Worm (Caenorhabditis elegans) whole organism, midembryonic: ENCODE data around the gene srd-46.

ENCODE experiments used
- T22C8.4 ChIP-seq: fragments of 200-800 bp; sonication (Bioruptor generic); IDR thresholded peaks from 2 replicates; pipeline ENCODE4 v1.3.6; 2022; ENCODE audit warnings: missing genetic modification characterization, missing compliant biosample characterization
- cog-1 ChIP-seq: sonication (generic microtip); optimal IDR thresholded peaks from 2 replicates; lab custom pipeline; 2016; ENCODE audit warnings: missing genetic modification characterization, missing compliant biosample characterization
- flt-1 ChIP-seq: fragments of 200-800 bp; sonication (Bioruptor generic); IDR thresholded peaks from 2 replicates; pipeline ENCODE4 v1.3.6; 2022; ENCODE audit warnings: missing genetic modification characterization, missing compliant biosample characterization
- klf-2 ChIP-seq: fragments of 200-800 bp; sonication (Bioruptor generic); conservative IDR thresholded peaks from 2 replicates; pipeline ENCODE4 v1.3.6; 2022; ENCODE audit warnings: missing genetic modification reagents, missing genetic modification characterization, missing compliant biosample characterization
- med-1 ChIP-seq: sonication (generic microtip); optimal IDR thresholded peaks from 2 replicates; lab custom pipeline; 2017; ENCODE audit warnings: missing genetic modification characterization, mild to moderate bottlenecking, missing compliant biosample characterization, antibody characterized with exemption, missing genetic modification reagents; ENCODE audit not compliant: insufficient read depth
- ref-1 ChIP-seq: fragments of 200-800 bp; sonication (Bioruptor generic); conservative IDR thresholded peaks from 2 replicates; pipeline ENCODE4 v1.3.6; 2022; ENCODE audit warnings: missing genetic modification reagents, missing genetic modification characterization, missing compliant biosample characterization
- tab-1 ChIP-seq: fragments of 200-800 bp; sonication (Bioruptor generic); IDR thresholded peaks from 2 replicates; pipeline ENCODE4 v1.3.6; 2022; ENCODE audit warnings: missing genetic modification characterization, missing compliant biosample characterization
- ztf-23 ChIP-seq: fragments of 200-800 bp; sonication (Bioruptor generic); IDR thresholded peaks from 2 replicates; pipeline ENCODE4 v1.3.6; 2022; ENCODE audit warnings: missing genetic modification reagents, missing genetic modification characterization, missing compliant biosample characterization
- ztf-29 ChIP-seq: fragments of 200-800 bp; sonication (Bioruptor generic); IDR thresholded peaks from 2 replicates; pipeline ENCODE4 v1.3.6; 2022; ENCODE audit warnings: missing genetic modification reagents, missing genetic modification characterization, missing compliant biosample characterization

The srd-46 gene

DNA sequence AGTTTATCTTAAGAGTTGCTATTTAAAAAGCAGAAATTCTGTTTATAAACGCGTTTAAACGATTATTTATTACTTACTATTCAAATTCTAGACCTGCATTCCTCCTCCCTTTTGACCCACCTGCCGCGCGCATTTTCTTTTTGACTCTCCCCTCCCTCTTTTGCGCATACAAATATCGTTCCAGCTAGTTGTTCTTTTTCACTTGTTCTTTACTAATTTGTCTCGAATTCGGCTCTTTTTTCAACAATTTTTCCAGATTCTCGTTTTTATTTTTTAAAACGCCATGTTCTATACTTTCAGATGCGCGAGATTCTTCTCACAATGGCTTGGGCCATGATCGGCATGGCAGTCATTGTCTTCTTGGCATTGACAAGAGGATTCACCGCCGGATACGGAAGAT, 33.5 kb downstream of the srd-46 start, which contains the start of gene F19H6.4:
Gene F19H6.4 (plus strand): TSS at position 301 of the 400 bp plus-strand sequence.
- TF ChIP-seq tab-1 (GFP tag; lab: Robert Waterston, UW) (no peak), klf-2 (GFP tag; lab: Robert Waterston, UW) (no peak), ztf-23 (GFP tag; lab: Robert Waterston, UW) (no peak), ztf-29 (GFP tag; lab: Robert Waterston, UW) (no peak), med-1 (no peak), T22C8.4 (GFP tag; lab: Robert Waterston, UW) (no peak), flt-1 (GFP tag; lab: Robert Waterston, UW) (no peak), ref-1 (GFP tag; lab: Robert Waterston, UW) (no peak), cog-1 (tag; lab: Kevin White, UChicago) (no peak)

DNA sequence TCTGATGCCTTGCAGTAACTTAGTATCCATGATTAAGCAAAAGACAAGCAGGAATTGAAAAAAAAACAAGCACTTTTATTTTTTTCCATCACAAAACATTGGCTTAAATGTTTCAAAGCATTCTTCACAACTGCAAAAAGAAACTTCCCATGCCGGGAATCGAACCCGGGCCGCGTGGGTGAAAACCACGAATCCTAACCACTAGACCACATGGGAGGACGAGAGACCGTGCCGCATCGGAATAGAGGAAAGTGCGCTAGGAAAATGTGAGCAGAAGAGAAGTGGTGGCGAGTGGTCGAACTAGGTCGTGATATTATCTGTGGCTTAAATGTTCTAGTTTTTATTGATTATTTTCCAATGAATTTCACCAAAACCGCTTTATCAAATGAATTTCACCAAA, 35.6 kb downstream of the srd-46 start:
- TF ChIP-seq ztf-29 (GFP tag; lab: Robert Waterston, UW), result peak; percentile 47; the same call in 1 of the 2 replicates
- 0 out of 2 replicates have a peak, but pooled peaks have one; percentile 34 for TF ChIP-seq klf-2 (GFP tag; lab: Robert Waterston, UW)
- peak; percentile 62 for TF ChIP-seq T22C8.4 (GFP tag; lab: Robert Waterston, UW)
- peak; percentile 92 for TF ChIP-seq flt-1 (GFP tag; lab: Robert Waterston, UW)
- TF ChIP-seq ztf-23 (GFP tag; lab: Robert Waterston, UW), result peak; percentile 85
- TF ChIP-seq med-1, result peak; percentile 21
- no peak for TF ChIP-seq cog-1 (tag; lab: Kevin White, UChicago)
- TF ChIP-seq ref-1 (GFP tag; lab: Robert Waterston, UW), result peak; percentile 58; the same call in 1 of the 2 replicates
- peak; percentile 81 for TF ChIP-seq tab-1 (GFP tag; lab: Robert Waterston, UW)

DNA sequence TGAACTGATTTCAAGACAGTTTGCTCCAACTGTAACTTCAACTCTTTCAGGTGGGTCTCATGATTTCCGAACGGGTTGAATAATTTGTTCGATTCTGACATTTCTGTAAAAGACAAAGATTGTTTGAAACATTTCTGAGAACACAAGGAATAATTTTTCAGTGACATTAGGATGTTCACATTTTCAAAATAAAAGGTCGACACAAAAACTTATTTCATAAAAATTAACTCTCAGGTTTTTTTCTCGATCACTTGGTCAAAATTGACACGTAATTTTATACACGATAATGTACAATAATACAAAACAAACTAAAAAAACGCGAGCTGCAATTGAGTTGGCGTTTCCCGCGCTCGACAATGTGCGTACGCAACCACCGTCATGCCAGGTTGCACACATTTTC, 39.4 kb downstream of the srd-46 start, which contains the start of gene rif-1.2:
Gene rif-1.2 (minus strand): TSS at position 101 of the 400 bp plus-strand sequence.
- no peak for TF ChIP-seq ref-1 (GFP tag; lab: Robert Waterston, UW)
- no peak for TF ChIP-seq T22C8.4 (GFP tag; lab: Robert Waterston, UW)

DNA sequence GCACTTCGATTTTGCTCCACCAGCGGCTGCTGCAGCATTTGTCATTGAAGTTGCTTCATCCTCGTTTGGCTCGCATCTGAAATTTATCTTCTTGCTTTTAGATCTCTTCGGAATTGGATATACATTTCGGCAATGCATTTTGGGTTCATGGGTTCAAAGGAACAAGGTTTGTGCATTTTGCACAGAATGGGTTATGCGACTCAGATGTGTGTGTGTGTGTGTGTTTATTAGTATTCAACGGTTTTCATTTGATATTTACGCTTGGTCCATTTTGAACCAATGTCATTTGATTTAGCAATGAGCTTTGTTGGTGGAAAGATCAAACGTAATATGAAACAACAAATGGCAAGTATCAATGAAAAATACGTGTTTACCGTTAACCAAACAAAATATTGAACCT, 43.9 kb downstream of the srd-46 start:
- no peak for TF ChIP-seq tab-1 (GFP tag; lab: Robert Waterston, UW)
- no peak for TF ChIP-seq klf-2 (GFP tag; lab: Robert Waterston, UW)
- TF ChIP-seq ztf-29 (GFP tag; lab: Robert Waterston, UW), result no peak
- no peak for TF ChIP-seq ztf-23 (GFP tag; lab: Robert Waterston, UW)
- no peak for TF ChIP-seq med-1
- TF ChIP-seq T22C8.4 (GFP tag; lab: Robert Waterston, UW), result no peak
- TF ChIP-seq ref-1 (GFP tag; lab: Robert Waterston, UW), result no peak
- no peak for TF ChIP-seq flt-1 (GFP tag; lab: Robert Waterston, UW)
- TF ChIP-seq cog-1 (tag; lab: Kevin White, UChicago), result no peak

DNA sequence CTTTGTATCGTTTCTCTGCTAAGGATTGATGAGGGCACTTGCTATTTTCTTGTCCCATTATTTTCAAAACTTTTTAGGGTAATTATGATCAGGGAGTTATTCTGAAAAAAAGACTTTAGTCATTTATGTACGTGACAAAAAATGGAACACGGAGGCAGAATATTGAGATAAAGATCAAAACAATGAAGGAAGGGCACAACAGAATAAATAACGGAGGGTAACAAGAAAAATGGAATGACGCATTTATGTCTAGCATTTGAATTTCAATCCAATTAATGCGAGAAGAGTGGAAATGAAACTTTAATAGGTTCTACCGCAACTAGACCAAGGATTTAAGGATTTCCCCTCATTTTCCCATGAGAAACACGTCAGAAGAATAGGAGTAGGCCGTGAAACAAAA, 46.4 kb downstream of the srd-46 start, which contains the start of gene glb-13:
Gene glb-13 (minus strand): TSS at position 101 of the 400 bp plus-strand sequence.
- TF ChIP-seq ref-1 (GFP tag; lab: Robert Waterston, UW) (no peak), tab-1 (GFP tag; lab: Robert Waterston, UW) (no peak), T22C8.4 (GFP tag; lab: Robert Waterston, UW) (no peak), cog-1 (tag; lab: Kevin White, UChicago) (no peak)
